Worm (Caenorhabditis elegans) whole organism, L4 larva: Measurements from ENCODE around the gene nhr-99.

Experiments
- D1046.2 ChIP-seq: fragments of 200-800 bp; sonication (Bioruptor generic); IDR thresholded peaks from 2 replicates; pipeline ENCODE4 v1.3.6; 2022; ENCODE audit warnings: missing genetic modification characterization, missing compliant biosample characterization
- F10B5.3 ChIP-seq: sonication (generic microtip); optimal IDR thresholded peaks from 2 replicates; lab custom pipeline; 2016; ENCODE audit warnings: mild to moderate bottlenecking, missing genetic modification characterization, missing compliant biosample characterization
- F37D6.2 ChIP-seq: sonication (generic microtip); optimal IDR thresholded peaks from 2 replicates; lab custom pipeline; 2016; ENCODE audit warnings: mild to moderate bottlenecking, missing genetic modification characterization, missing compliant biosample characterization
- F49E8.2 ChIP-seq: sonication (generic microtip); optimal IDR thresholded peaks from 2 replicates; lab custom pipeline; 2016; ENCODE audit warnings: missing compliant biosample characterization, mild to moderate bottlenecking, missing genetic modification characterization, borderline replicate concordance
- T20F7.1 ChIP-seq: fragments of 200-800 bp; sonication (Bioruptor generic); optimal IDR thresholded peaks from 2 replicates; lab custom pipeline; 2018; ENCODE audit warnings: mild to moderate bottlenecking, missing genetic modification characterization, missing compliant biosample characterization
- T26A8.4 ChIP-seq: fragments of 200-800 bp; sonication (Bioruptor generic); IDR thresholded peaks from 2 replicates; pipeline ENCODE4 v1.3.6; 2022; ENCODE audit warnings: missing genetic modification characterization, missing compliant biosample characterization
- Y75B8A.6 ChIP-seq: fragments of 200-800 bp; sonication (Bioruptor generic); IDR thresholded peaks from 2 replicates; pipeline ENCODE4 v1.3.6; 2022; ENCODE audit warnings: missing genetic modification reagents, missing genetic modification characterization, missing compliant biosample characterization
- ZK337.2 ChIP-seq: fragments of 200-800 bp; sonication (Bioruptor generic); IDR thresholded peaks from 2 replicates; pipeline ENCODE4 v1.3.6; 2022; ENCODE audit warnings: missing genetic modification reagents, missing genetic modification characterization, missing compliant biosample characterization
- ZK546.5 ChIP-seq, 2 experiments: sonication (generic microtip); optimal IDR thresholded peaks; 2 replicates each; lab custom pipeline; 2017; ENCODE audit warnings: missing biosample characterization in 2 of 2, missing genetic modification characterization in 2 of 2
- aha-1 ChIP-seq: fragments of 150-350 bp; peaks from one replicate; lab custom pipeline; 2014; ENCODE audit warnings: missing biosample characterization, missing genetic modification characterization
- ama-1 ChIP-seq: fragments of 150-350 bp; optimal IDR thresholded peaks from 2 replicates; lab custom pipeline; 2014; ENCODE audit warnings: inconsistent platforms, mixed read lengths
- arid-1 ChIP-seq: fragments of 200-800 bp; sonication (Bioruptor generic); conservative IDR thresholded peaks from 2 replicates; pipeline ENCODE4 v1.3.6; 2022; ENCODE audit warnings: missing genetic modification reagents, missing genetic modification characterization, missing compliant biosample characterization
- attf-4 ChIP-seq: sonication (generic microtip); optimal IDR thresholded peaks from 3 replicates; lab custom pipeline; 2017; ENCODE audit warnings: missing biosample characterization, missing genetic modification characterization
- ceh-20 ChIP-seq: fragments of 200-800 bp; sonication (Bioruptor generic); IDR thresholded peaks from 2 replicates; pipeline ENCODE4 v1.3.6; 2022; ENCODE audit warnings: missing genetic modification reagents, missing genetic modification characterization, missing compliant biosample characterization
- ceh-32 ChIP-seq: sonication (generic microtip); optimal IDR thresholded peaks from 2 replicates; lab custom pipeline; 2016; ENCODE audit warnings: mild to moderate bottlenecking, missing genetic modification characterization, missing compliant biosample characterization; ENCODE audit not compliant: poor library complexity
- ceh-44 ChIP-seq: fragments of 200-800 bp; sonication (Bioruptor generic); IDR thresholded peaks from 2 replicates; pipeline ENCODE4 v1.3.6; 2022; ENCODE audit warnings: missing genetic modification reagents, missing genetic modification characterization, missing compliant biosample characterization
- daf-16 ChIP-seq, 3 experiments: sonication (generic microtip); optimal IDR thresholded peaks; 2 replicates each; lab custom pipeline; 2016 to 2017; ENCODE audit warnings: missing genetic modification characterization in 3 of 3, missing genetic modification reagents in 3 of 3, mild to moderate bottlenecking in 2 of 3, missing compliant biosample characterization in 2 of 3, missing biosample characterization in 1 of 3, moderate library complexity in 1 of 3
- daf-8 ChIP-seq: fragments of 200-800 bp; sonication (Bioruptor generic); IDR thresholded peaks from 2 replicates; pipeline ENCODE4 v1.3.6; 2022; ENCODE audit warnings: missing genetic modification characterization, missing compliant biosample characterization
- dmd-6 ChIP-seq: fragments of 200-800 bp; sonication (Bioruptor generic); IDR thresholded peaks from 2 replicates; pipeline ENCODE4 v1.3.6; 2022; ENCODE audit warnings: missing genetic modification reagents, missing genetic modification characterization, missing compliant biosample characterization
- dpl-1 ChIP-seq: fragments of 150-350 bp; optimal IDR thresholded peaks from 2 replicates; lab custom pipeline; 2014; ENCODE audit warnings: missing biosample characterization, missing genetic modification reagents, missing genetic modification characterization
- dve-1 ChIP-seq: sonication (generic microtip); optimal IDR thresholded peaks from 2 replicates; lab custom pipeline; 2017; ENCODE audit warnings: antibody characterized with exemption, mild to moderate bottlenecking, missing genetic modification characterization, missing compliant biosample characterization; ENCODE audit not compliant: insufficient read depth
- fos-1 ChIP-seq: fragments of 150-350 bp; optimal IDR thresholded peaks from 2 replicates; lab custom pipeline; 2014; ENCODE audit warnings: missing biosample characterization, missing genetic modification characterization
- hlh-30 ChIP-seq: sonication (generic microtip); optimal IDR thresholded peaks from 2 replicates; lab custom pipeline; 2017; ENCODE audit warnings: antibody characterized with exemption, mild to moderate bottlenecking, missing genetic modification characterization, missing compliant biosample characterization; ENCODE audit not compliant: insufficient read depth
- jun-1 ChIP-seq: fragments of 150-350 bp; optimal IDR thresholded peaks from 2 replicates; lab custom pipeline; 2014; ENCODE audit warnings: missing biosample characterization, missing genetic modification reagents, missing genetic modification characterization
- lin-1 ChIP-seq: fragments of 200-800 bp; sonication (Bioruptor generic); IDR thresholded peaks from 2 replicates; pipeline ENCODE4 v1.3.6; 2022; ENCODE audit warnings: missing genetic modification reagents, missing genetic modification characterization, missing compliant biosample characterization
- lin-39 ChIP-seq: fragments of 150-350 bp; optimal IDR thresholded peaks from 2 replicates; lab custom pipeline; 2014; ENCODE audit warnings: missing biosample characterization, missing genetic modification reagents, missing genetic modification characterization
- mep-1 ChIP-seq: fragments of 150-350 bp; sonication (generic microtip); optimal IDR thresholded peaks from 3 replicates; lab custom pipeline; 2014; ENCODE audit warnings: missing biosample characterization, missing genetic modification characterization
- nhr-10 ChIP-seq: fragments of 150-350 bp; optimal IDR thresholded peaks from 2 replicates; lab custom pipeline; 2014; ENCODE audit warnings: missing biosample characterization, missing genetic modification characterization
- nhr-11 ChIP-seq: fragments of 150-350 bp; optimal IDR thresholded peaks from 2 replicates; lab custom pipeline; 2014; ENCODE audit warnings: missing biosample characterization, missing genetic modification characterization
- nhr-111 ChIP-seq: fragments of 200-800 bp; sonication (Bioruptor generic); optimal IDR thresholded peaks from 2 replicates; lab custom pipeline; 2018; ENCODE audit warnings: mild to moderate bottlenecking, missing genetic modification characterization, missing compliant biosample characterization
- nhr-237 ChIP-seq: sonication (generic microtip); optimal IDR thresholded peaks from 2 replicates; lab custom pipeline; 2017; ENCODE audit warnings: missing biosample characterization, missing genetic modification characterization
- nhr-28 ChIP-seq: fragments of 150-350 bp; optimal IDR thresholded peaks from 2 replicates; lab custom pipeline; 2014; ENCODE audit warnings: missing biosample characterization, missing genetic modification characterization
- nhr-48 ChIP-seq: sonication (generic microtip); optimal IDR thresholded peaks from 2 replicates; lab custom pipeline; 2016; ENCODE audit warnings: mild to moderate bottlenecking, missing genetic modification characterization, missing compliant biosample characterization
- nhr-76 ChIP-seq: fragments of 150-350 bp; optimal IDR thresholded peaks from 2 replicates; lab custom pipeline; 2014; ENCODE audit warnings: missing biosample characterization, missing genetic modification characterization
- nhr-77 ChIP-seq: fragments of 150-350 bp; optimal IDR thresholded peaks from 2 replicates; lab custom pipeline; 2014; ENCODE audit warnings: missing biosample characterization, missing genetic modification characterization
- php-3 ChIP-seq: fragments of 200-800 bp; sonication (Bioruptor generic); IDR thresholded peaks from 2 replicates; pipeline ENCODE4 v1.3.6; 2022; ENCODE audit warnings: missing genetic modification reagents, missing genetic modification characterization, missing compliant biosample characterization
- pqm-1 ChIP-seq: sonication (generic microtip); optimal IDR thresholded peaks from 2 replicates; lab custom pipeline; 2017; ENCODE audit warnings: missing biosample characterization, missing genetic modification characterization
- rbr-2 ChIP-seq: sonication (generic microtip); optimal IDR thresholded peaks from 2 replicates; lab custom pipeline; 2016; ENCODE audit warnings: missing genotype, missing genetic modification characterization, missing compliant biosample characterization
- sdz-12 ChIP-seq: fragments of 200-800 bp; sonication (Bioruptor generic); optimal IDR thresholded peaks from 2 replicates; lab custom pipeline; 2018; ENCODE audit warnings: mild to moderate bottlenecking, missing genetic modification characterization, missing compliant biosample characterization
- snpc-4 ChIP-seq: fragments of 150-350 bp; optimal IDR thresholded peaks from 2 replicates; lab custom pipeline; 2014; ENCODE audit warnings: missing biosample characterization, missing genetic modification characterization
- tra-1 ChIP-seq: fragments of 200-800 bp; sonication (Bioruptor generic); IDR thresholded peaks from 2 replicates; pipeline ENCODE4 v1.3.6; 2022; ENCODE audit warnings: missing genetic modification reagents, missing genetic modification characterization, missing compliant biosample characterization
- unc-62 ChIP-seq, 3 experiments: fragments of 150-350 bp in 1 of 3; sonication (generic microtip); optimal IDR thresholded peaks in 2 of 3; peaks in 1 of 3; 1 replicate in 1 of 3; 2 replicates in 2 of 3; lab custom pipeline; 2014 to 2017; ENCODE audit warnings: missing biosample characterization in 3 of 3, missing genetic modification characterization in 3 of 3, missing genetic modification reagents in 3 of 3, missing genotype in 1 of 3
- vab-7 ChIP-seq: fragments of 200-800 bp; sonication (Bioruptor generic); IDR thresholded peaks from 2 replicates; pipeline ENCODE4 v1.3.6; 2022; ENCODE audit warnings: missing genetic modification reagents, missing genetic modification characterization, missing compliant biosample characterization
- zag-1 ChIP-seq: fragments of 150-350 bp; optimal IDR thresholded peaks from 2 replicates; lab custom pipeline; 2014; ENCODE audit warnings: missing biosample characterization, missing genetic modification characterization
- zfp-3 ChIP-seq: fragments of 200-800 bp; sonication (Bioruptor generic); conservative IDR thresholded peaks from 2 replicates; pipeline ENCODE4 v1.3.6; 2022; ENCODE audit warnings: missing genetic modification reagents, missing genetic modification characterization, missing compliant biosample characterization
- zip-11 ChIP-seq: fragments of 200-800 bp; sonication (Bioruptor generic); IDR thresholded peaks from 2 replicates; pipeline ENCODE4 v1.3.6; 2022; ENCODE audit warnings: missing genetic modification characterization, missing compliant biosample characterization
- ztf-11 ChIP-seq: fragments of 150-350 bp; optimal IDR thresholded peaks from 2 replicates; lab custom pipeline; 2014; ENCODE audit warnings: missing biosample characterization, missing genetic modification characterization

The nhr-99 gene

ce11 chrV:453569-453968 lies 21.0 kb upstream of the nhr-99 start, which contains the start of gene nhr-98:
TSS of gene nhr-98 (plus strand) at chrV:453869.
- TF ChIP-seq aha-1 (tag; lab: Kevin White, UChicago), result peak; percentile 53
- no peak for TF ChIP-seq ceh-20 (GFP tag; lab: Robert Waterston, UW)

DNA sequence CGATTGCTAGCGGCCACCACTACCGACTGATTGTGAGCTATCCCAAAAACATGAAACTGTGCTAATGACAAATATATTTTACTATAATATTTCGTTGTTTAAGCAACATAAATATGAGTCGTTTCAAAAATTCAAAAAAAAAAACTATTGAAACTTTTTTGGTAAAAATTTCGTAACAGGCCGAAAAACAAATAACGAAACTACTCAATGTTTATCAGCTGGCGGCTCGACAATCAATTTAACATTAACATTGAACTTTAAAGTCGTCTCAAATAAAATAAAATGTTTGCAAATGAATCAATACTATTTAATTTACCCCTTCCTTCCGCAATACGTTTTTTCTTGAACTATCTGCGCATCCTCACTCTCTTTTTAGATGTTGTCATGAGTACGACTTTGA lies 16.7 kb upstream of the nhr-99 start:
- TF ChIP-seq hlh-30 (tag; lab: Kevin White, UChicago) (no peak), nhr-28 (peak; percentile 36), attf-4 (tag; lab: Kevin White, UChicago) (no peak), ZK546.5 (tag; optimal IDR thresholded peaks at IDR 0.05; lab: Kevin White, UChicago) (no peak), dpl-1 (no peak), daf-16 (GFP tag; optimal IDR thresholded peaks at IDR 0.05; lab: Kevin White, UChicago) (no peak), daf-16 (tag; optimal IDR thresholded peaks at IDR 0.05; lab: Kevin White, UChicago) (peak; percentile 62), unc-62 (GFP tag; optimal IDR thresholded peaks at IDR 0.05 in 1 of 2; lab: Kevin White, UChicago) (no peak), unc-62 (tag; optimal IDR thresholded peaks at IDR 0.05; lab: Kevin White, UChicago) (no peak), zfp-3 (GFP tag; lab: Robert Waterston, UW) (no peak), dve-1 (tag; lab: Kevin White, UChicago) (peak; percentile 23), sdz-12 (GFP tag; lab: Kevin White, UChicago) (no peak), pqm-1 (tag; lab: Kevin White, UChicago) (peak; percentile 18), mep-1 (no peak), ceh-32 (tag; lab: Kevin White, UChicago) (no peak), arid-1 (GFP tag; lab: Robert Waterston, UW) (no peak), zip-11 (GFP tag; lab: Robert Waterston, UW) (no peak), F49E8.2 (tag; lab: Kevin White, UChicago) (no peak)

DNA sequence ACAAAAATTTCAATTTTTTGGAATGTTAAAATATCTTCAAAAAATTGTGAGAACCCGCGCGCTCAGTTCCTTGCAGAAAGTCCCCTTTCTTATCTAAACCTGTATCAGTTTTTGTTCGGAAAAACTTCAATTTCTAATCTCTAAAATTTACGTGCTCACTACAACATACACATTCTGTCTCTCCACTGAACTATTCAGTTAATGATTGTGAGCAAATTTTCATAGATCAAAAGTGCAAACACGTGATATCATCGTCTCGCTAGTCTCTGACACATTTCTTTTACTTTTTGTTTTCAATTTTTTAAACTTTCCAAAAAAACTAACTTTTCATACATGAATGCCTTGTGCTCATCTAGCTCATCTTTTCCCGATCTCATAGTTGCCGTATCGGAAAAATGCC lies 15.1 kb upstream of the nhr-99 start, which contains the start of gene nhr-203:
Gene nhr-203, plus strand, starts transcription at position 332 of the 400 bp plus-strand sequence.
- TF ChIP-seq F49E8.2 (tag; lab: Kevin White, UChicago) (no peak), zfp-3 (GFP tag; lab: Robert Waterston, UW) (no peak), T26A8.4 (GFP tag; lab: Robert Waterston, UW) (no peak), nhr-11 (tag; lab: Kevin White, UChicago) (no peak), Y75B8A.6 (GFP tag; lab: Robert Waterston, UW) (no peak), zag-1 (tag; lab: Kevin White, UChicago) (no peak), daf-16 (GFP tag; optimal IDR thresholded peaks at IDR 0.05; lab: Kevin White, UChicago) (no peak), daf-16 (tag; optimal IDR thresholded peaks at IDR 0.05; lab: Kevin White, UChicago) (peak; percentile 81), F37D6.2 (tag; lab: Kevin White, UChicago) (no peak), daf-8 (no peak), nhr-76 (tag; lab: Kevin White, UChicago) (no peak), php-3 (peak; percentile 76), nhr-237 (tag; lab: Kevin White, UChicago) (no peak), sdz-12 (GFP tag; lab: Kevin White, UChicago) (no peak), ZK337.2 (GFP tag; lab: Robert Waterston, UW) (no peak), ceh-32 (tag; lab: Kevin White, UChicago) (no peak), ceh-44 (GFP tag; lab: Robert Waterston, UW) (no peak), lin-39 (tag; lab: Kevin White, UChicago) (no peak), ztf-11 (tag; lab: Kevin White, UChicago) (no peak), tra-1 (GFP tag; lab: Robert Waterston, UW) (no peak), dmd-6 (GFP tag; lab: Robert Waterston, UW) (peak; percentile 89), nhr-77 (tag; lab: Kevin White, UChicago) (peak; percentile 66), snpc-4 (tag; lab: Kevin White, UChicago) (no peak), fos-1 (tag; lab: Kevin White, UChicago) (no peak), hlh-30 (tag; lab: Kevin White, UChicago) (peak; percentile 60), lin-1 (no peak), nhr-111 (no peak), T20F7.1 (GFP tag; lab: Kevin White, UChicago) (no peak), vab-7 (GFP tag; lab: Robert Waterston, UW) (no peak), nhr-28 (peak; percentile 99), attf-4 (tag; lab: Kevin White, UChicago) (no peak), F10B5.3 (no peak), nhr-48 (tag; lab: Kevin White, UChicago) (peak; percentile 49), rbr-2 (tag; lab: Kevin White, UChicago) (no peak), nhr-10 (tag; lab: Kevin White, UChicago) (no peak), D1046.2 (GFP tag; lab: Robert Waterston, UW) (no peak), aha-1 (tag; lab: Kevin White, UChicago) (no peak), jun-1 (tag; lab: Kevin White, UChicago) (no peak), ama-1 (lab: Kevin White, UChicago) (no peak)
